Fruit fly (Drosophila melanogaster) Kc167 (cell line): ENCODE results near the gene Taf10.

Experiments
- Myc ChIP-seq: fragments of >200 bp; optimal IDR thresholded peaks from 2 replicates; lab custom pipeline; 2017; ENCODE audit warnings: missing external identifiers
- Sin3A ChIP-seq: fragments of >200 bp; optimal IDR thresholded peaks from 2 replicates; lab custom pipeline; 2018; ENCODE audit warnings: missing external identifiers
- h ChIP-seq: fragments of >200 bp; optimal IDR thresholded peaks from 3 replicates; lab custom pipeline; 2018; ENCODE audit warnings: missing external identifiers
- insv ChIP-seq: fragments of >200 bp; optimal IDR thresholded peaks from 3 replicates; lab custom pipeline; 2018; ENCODE audit warnings: missing external identifiers
- psq ChIP-seq: fragments of >200 bp; optimal IDR thresholded peaks from 2 replicates; lab custom pipeline; 2017; ENCODE audit warnings: missing external identifiers
- ttk ChIP-seq: sonication (Bioruptor generic); optimal IDR thresholded peaks from 2 replicates; lab custom pipeline; 2017; ENCODE audit warnings: missing external identifiers

Taf10 gene

dm6 chr2L:2751904-2752459 lies 15.7 kb upstream of the Taf10 start, which contains the start of gene Bacc:
Gene Bacc, plus strand, starts transcription at chr2L:2752445.
- TF ChIP-seq ttk (no peak), Myc (lab: Kevin White, UChicago) (no peak), insv (no peak), h (no peak), psq (lab: Kevin White, UChicago) (no peak), Sin3A (lab: Kevin White, UChicago) (no peak)

DNA sequence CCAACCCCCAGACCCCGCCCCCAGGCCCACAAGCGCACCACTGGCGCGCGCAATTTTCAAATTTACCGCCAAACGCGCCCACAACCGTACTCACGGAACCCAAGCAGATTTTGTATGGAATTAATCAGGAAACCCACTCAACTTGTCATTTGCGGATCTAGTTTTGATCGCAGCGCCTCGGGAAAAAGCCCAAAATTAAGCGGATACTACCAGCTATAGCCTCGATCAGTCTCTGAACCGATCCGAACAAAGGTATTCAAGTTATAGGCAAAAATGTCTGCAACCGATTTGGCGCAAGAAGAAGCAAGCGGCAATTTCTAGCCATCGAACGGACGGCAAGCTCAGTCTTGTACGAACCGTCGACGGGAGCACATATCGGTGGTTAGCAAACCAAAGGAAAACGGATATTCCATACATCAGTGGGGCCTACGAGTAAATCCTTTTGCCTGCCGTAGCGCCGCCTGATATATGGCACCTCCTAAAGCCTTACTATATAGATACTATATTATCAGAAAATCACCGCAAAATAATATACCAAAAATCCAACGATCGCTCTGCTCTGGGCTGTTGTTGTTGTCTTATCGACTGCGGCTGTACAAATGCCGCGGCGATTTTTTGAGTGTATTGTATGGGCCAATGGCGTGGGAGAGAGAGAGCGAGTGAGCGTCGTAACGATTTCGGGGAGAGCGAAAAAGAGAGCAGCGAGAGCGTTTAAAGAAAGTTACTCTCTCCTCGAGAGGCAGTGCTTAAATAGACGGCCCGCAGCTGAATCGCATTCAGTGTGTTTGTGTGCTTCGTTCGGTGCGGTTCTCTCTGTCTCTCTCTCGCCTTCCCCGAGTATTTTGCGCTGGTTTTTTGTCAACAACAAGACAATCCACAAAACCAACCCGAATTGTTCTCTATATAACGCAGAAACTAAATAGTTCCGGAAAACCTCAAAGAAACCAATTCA lies 15.0 kb upstream of the Taf10 start, which contains the start of gene Pgk:
Gene Pgk (minus strand): TSS at position 609 of the 952 bp plus-strand sequence.
- TF ChIP-seq insv (no peak), ttk (no peak)

DNA sequence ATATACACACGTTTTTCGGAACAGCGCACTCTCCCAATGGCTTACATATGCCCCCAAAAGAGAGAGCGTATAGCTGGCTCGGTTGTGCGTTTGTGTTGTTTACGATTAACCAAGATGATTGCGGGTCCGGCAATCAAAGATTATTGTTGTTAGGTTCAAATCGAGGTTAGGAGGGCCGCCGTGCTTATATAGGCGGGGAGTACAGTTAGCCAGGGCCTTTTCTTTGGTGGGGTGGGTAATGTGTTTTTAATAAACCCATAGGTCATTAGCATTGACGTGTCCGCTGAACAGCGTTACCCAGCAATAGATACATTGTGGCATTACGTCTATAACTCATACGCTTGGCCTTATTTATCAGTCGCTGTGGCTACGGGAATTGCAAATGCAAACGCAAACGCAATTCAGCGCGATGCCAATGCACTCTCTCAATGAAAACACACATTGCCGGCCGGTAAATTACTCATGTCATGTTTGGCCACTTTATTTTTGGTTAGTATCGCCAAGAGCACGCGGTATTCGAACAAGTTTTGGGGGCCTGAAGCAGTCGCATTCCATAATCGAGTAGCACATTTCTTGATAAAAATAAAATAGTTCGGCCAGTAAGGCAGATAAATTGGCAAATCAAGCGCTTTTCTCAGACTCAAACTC lies 13.8 kb upstream of the Taf10 start:
- TF ChIP-seq ttk, result no peak
- TF ChIP-seq Sin3A (lab: Kevin White, UChicago), result no peak
- TF ChIP-seq insv, result no peak
- no peak for TF ChIP-seq psq (lab: Kevin White, UChicago)
- no peak for TF ChIP-seq h
- no peak for TF ChIP-seq Myc (lab: Kevin White, UChicago)

- TF ChIP-seq ttk (no peak), psq (lab: Kevin White, UChicago) (no peak), Sin3A (lab: Kevin White, UChicago) (no peak)
These were observed 13.0 kb upstream of the Taf10 start for dm6 chr2L:2754437-2755322.

- peak; percentile 76 for TF ChIP-seq h
- no peak for TF ChIP-seq Myc (lab: Kevin White, UChicago)
- TF ChIP-seq insv, result peak; percentile 89
- TF ChIP-seq Sin3A (lab: Kevin White, UChicago), result no peak
- no peak for TF ChIP-seq ttk
- TF ChIP-seq psq (lab: Kevin White, UChicago), result no peak
These were observed 12.4 kb upstream of the Taf10 start for dm6 chr2L:2755323-2755695.

DNA sequence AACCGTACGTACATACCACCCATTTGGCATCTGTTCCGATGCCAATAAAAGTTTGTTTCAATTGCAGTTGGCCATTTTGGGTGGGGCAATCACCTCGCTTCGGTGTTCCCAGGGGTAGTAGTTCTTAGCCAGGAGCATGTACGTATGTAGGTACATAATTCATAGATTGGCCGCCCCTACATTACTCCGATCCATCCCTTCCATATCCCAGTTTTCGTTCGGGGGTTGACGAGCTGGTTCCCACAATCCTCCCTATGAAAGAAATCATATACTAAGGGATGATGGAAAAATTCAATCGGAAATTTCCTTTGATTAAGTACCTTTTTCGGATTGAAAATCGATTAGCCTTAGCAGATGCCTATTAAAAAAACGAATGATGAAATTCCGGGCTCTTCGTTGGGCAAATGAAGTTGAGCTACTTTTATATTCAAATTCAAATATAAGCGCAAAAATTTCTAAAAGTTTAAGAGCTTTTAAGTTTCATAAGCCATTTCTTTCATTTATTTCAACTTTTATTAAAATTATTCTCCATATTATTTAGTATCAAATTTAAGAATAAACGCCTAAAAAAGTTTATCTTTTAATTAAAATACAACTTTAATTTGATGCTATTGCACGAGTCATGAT lies 9.6 kb upstream of the Taf10 start:
- TF ChIP-seq insv (no peak), Sin3A (lab: Kevin White, UChicago) (no peak), h (no peak), psq (lab: Kevin White, UChicago) (no peak), Myc (lab: Kevin White, UChicago) (no peak), ttk (no peak)

DNA sequence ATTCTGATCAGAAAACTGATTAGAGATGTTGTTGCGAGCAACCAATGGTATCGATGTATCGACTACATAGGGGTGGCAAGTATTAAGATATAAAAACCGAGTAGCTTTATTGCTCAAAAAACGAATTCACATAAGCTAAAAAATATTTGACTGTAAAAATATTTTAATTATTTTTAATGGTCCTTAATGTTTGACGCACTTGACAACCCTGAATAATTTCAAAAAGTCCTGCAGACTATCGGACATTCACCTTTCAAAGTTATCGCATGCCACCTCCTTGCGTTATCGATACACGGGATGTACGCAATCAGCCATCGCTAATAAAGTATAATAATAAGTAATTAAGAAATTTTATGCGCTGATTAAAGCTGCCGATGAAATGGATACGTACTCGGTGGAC lies 8.0 kb upstream of the Taf10 start, which contains the start of the genes HemK2, Snapin and Tnpo-SR:
Gene HemK2 (minus strand): TSS at position 24 of the 400 bp plus-strand sequence.
Gene Snapin (minus strand): TSS at position 24 of the 400 bp plus-strand sequence.
Gene Tnpo-SR (plus strand): TSS at position 271 of the 400 bp plus-strand sequence.
- TF ChIP-seq insv (no peak), Sin3A (lab: Kevin White, UChicago) (no peak), Myc (lab: Kevin White, UChicago) (no peak), h (no peak), psq (lab: Kevin White, UChicago) (no peak), ttk (no peak)

DNA sequence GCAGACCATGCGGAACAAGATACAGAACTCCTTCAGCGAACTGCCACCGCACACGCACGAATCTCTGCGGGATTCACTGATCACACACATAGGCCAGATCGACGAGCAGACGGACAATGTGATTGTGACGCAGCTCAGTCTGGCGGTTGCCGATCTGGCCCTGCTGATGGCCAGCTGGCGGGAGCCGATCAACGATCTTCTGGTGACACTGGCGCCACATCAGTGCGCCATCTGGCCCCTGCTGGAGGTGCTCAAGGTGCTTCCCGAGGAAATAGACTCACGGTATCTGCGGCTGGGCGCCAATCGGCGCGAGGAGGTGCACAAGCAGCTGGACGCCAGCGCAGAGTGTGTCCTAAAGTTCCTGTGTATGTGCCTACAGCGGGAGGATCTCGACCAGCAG lies 7.4 kb upstream of the Taf10 start:
- TF ChIP-seq Myc (lab: Kevin White, UChicago) (no peak), h (no peak), insv (no peak), Sin3A (lab: Kevin White, UChicago) (no peak), ttk (no peak), psq (lab: Kevin White, UChicago) (no peak)

dm6 chr2L:2765659-2766373 lies 1.9 kb upstream of the Taf10 start, which contains the start of the genes Snx21 and aph-1:
Gene Snx21, minus strand, starts transcription at chr2L:2765665.
Gene aph-1, plus strand, starts transcription at chr2L:2766233.
- TF ChIP-seq Myc (lab: Kevin White, UChicago), result no peak
- no peak for TF ChIP-seq ttk
- TF ChIP-seq Sin3A (lab: Kevin White, UChicago), result no peak
- TF ChIP-seq psq (lab: Kevin White, UChicago), result no peak
- no peak for TF ChIP-seq insv
- no peak for TF ChIP-seq h

DNA sequence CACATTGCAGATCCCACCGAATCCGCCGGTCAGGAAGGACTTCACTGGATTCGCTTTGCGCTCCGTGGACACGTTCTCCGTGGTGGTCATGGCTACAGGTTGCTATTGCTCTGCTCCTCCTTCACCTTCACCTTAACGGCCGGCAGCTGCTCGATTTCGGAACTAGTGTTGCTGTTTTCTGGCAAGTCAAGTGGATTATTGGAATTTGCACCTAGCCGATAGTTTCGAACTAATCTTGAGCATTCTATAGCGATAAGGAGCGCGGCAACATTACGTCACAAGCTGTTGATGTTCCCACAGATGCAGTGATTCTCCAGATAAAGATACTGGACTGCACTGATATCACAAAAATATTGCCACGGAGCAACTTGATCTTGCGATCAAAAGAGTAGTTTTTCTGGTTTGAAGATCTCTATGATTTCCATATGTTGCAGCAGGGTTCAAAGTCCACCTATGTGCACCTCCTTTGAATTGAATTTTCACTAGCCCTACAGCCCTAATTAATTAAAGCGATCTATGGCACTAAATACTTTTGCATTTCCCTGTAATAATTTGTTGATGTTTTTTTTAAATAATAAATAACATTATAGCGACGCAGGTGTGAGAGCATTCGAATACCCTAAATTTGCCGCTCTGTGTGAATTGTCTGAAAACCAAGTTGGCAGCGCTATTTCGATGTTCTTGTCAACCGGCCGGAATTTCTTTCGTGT lies 1.9 kb downstream of the Taf10 start, which contains the start of the genes colt and HINT1:
Gene colt (minus strand): TSS at position 594 of the 710 bp plus-strand sequence.
Gene HINT1 (plus strand): TSS at position 660 of the 710 bp plus-strand sequence.
- no peak for TF ChIP-seq Myc (lab: Kevin White, UChicago)
- no peak for TF ChIP-seq Sin3A (lab: Kevin White, UChicago)
- TF ChIP-seq h, result no peak
- TF ChIP-seq psq (lab: Kevin White, UChicago), result no peak
- no peak for TF ChIP-seq ttk
- no peak for TF ChIP-seq insv
